Fruit fly (Drosophila melanogaster) whole organism, wandering third instar larva: ENCODE measurements around the gene Cmpk.
A peak's percentile ranks its signal among the peaks of the same experiment; 100 is the strongest.

Source experiments
- Abd-B ChIP-seq: fragments of >200 bp; optimal IDR thresholded peaks from 2 replicates; lab custom pipeline; 2017; ENCODE audit warnings: missing biosample characterization, missing genetic modification characterization
- CG32264 ChIP-seq: fragments of 200-800 bp; sonication (Bioruptor generic); optimal IDR thresholded peaks from 2 replicates; lab custom pipeline; 2016; ENCODE audit warnings: missing biosample characterization, missing genetic modification characterization
- CG9705 ChIP-seq: fragments of 200-800 bp; sonication (Bioruptor generic); optimal IDR thresholded peaks from 2 replicates; lab custom pipeline; 2018; ENCODE audit warnings: missing biosample characterization, mild to moderate bottlenecking, missing genetic modification characterization
- CrebA ChIP-seq: fragments of 200-800 bp; sonication (Bioruptor generic); optimal IDR thresholded peaks from 2 replicates; lab custom pipeline; 2016; ENCODE audit warnings: missing biosample characterization, mild to moderate bottlenecking, missing genetic modification characterization, borderline replicate concordance
- Dfd ChIP-seq: fragments of >200 bp; optimal IDR thresholded peaks from 2 replicates; lab custom pipeline; 2017; ENCODE audit warnings: missing biosample characterization, missing genetic modification characterization
- Dif ChIP-seq: fragments of 200-275, 200-300 bp; sonication (Bioruptor generic); optimal IDR thresholded peaks from 2 replicates; lab custom pipeline; 2018; ENCODE audit warnings: missing biosample characterization, missing genetic modification characterization; ENCODE audit not compliant: partially characterized antibody
- GATAd ChIP-seq: sonication (Bioruptor generic); optimal IDR thresholded peaks from 2 replicates; lab custom pipeline; 2016; ENCODE audit warnings: missing biosample characterization, missing genetic modification characterization
- HLH106 ChIP-seq: fragments of 200-800 bp; optimal IDR thresholded peaks from 3 replicates; lab custom pipeline; 2019; ENCODE audit warnings: missing biosample characterization, mild to moderate bottlenecking, missing genetic modification characterization, moderate library complexity
- Hnf4 ChIP-seq: fragments of 200-800 bp; sonication (Bioruptor generic); optimal IDR thresholded peaks from 2 replicates; lab custom pipeline; 2016; ENCODE audit warnings: missing biosample characterization, mild to moderate bottlenecking, missing genetic modification characterization
- Hr78 ChIP-seq: fragments of >200 bp; optimal IDR thresholded peaks from 2 replicates; lab custom pipeline; 2017; ENCODE audit warnings: missing biosample characterization, missing genetic modification characterization
- Hr83 ChIP-seq: fragments of 200-300 bp; sonication (Bioruptor generic); optimal IDR thresholded peaks from 2 replicates; lab custom pipeline; 2016; ENCODE audit warnings: missing biosample characterization, mild to moderate bottlenecking, missing genetic modification characterization, moderate library complexity; ENCODE audit not compliant: poor library complexity, severe bottlenecking
- Jra ChIP-seq: sonication (Bioruptor generic); optimal IDR thresholded peaks from 2 replicates; lab custom pipeline; 2016; ENCODE audit warnings: missing biosample characterization, missing genetic modification characterization
- Mio ChIP-seq: sonication (Bioruptor generic); optimal IDR thresholded peaks from 2 replicates; lab custom pipeline; 2016; ENCODE audit warnings: missing biosample characterization, missing genetic modification characterization
- Myc ChIP-seq: fragments of >200 bp; optimal IDR thresholded peaks from 2 replicates; lab custom pipeline; 2017
- N ChIP-seq: fragments of >200 bp; optimal IDR thresholded peaks from 2 replicates; lab custom pipeline; 2018; ENCODE audit warnings: missing biosample characterization, missing external identifiers, missing genetic modification characterization
- OdsH ChIP-seq: fragments of 200-800 bp; sonication (Bioruptor generic); optimal IDR thresholded peaks from 2 replicates; lab custom pipeline; 2016; ENCODE audit warnings: missing biosample characterization, mild to moderate bottlenecking, missing genetic modification characterization
- Rel ChIP-seq, 2 experiments: fragments of 200-800 bp; sonication (Bioruptor generic) in 1 of 2; optimal IDR thresholded peaks; 2 replicates in 1 of 2; 3 replicates in 1 of 2; lab custom pipeline; 2016 to 2019; ENCODE audit warnings: mild to moderate bottlenecking in 2 of 2, missing biosample characterization in 2 of 2, missing genetic modification characterization in 2 of 2, moderate library complexity in 1 of 2
- Sp1 ChIP-seq: fragments of 200-800 bp; sonication (Bioruptor generic); optimal IDR thresholded peaks from 3 replicates; lab custom pipeline; 2019; ENCODE audit warnings: missing biosample characterization, mild to moderate bottlenecking, missing genetic modification characterization, moderate library complexity
- Vsx2 ChIP-seq: fragments of 200-300, 225-300 bp; sonication (Bioruptor generic); optimal IDR thresholded peaks from 2 replicates; lab custom pipeline; 2018; ENCODE audit warnings: missing biosample characterization, missing genetic modification characterization; ENCODE audit not compliant: partially characterized antibody
- br ChIP-seq: fragments of 200-800 bp; sonication (Bioruptor generic); optimal IDR thresholded peaks from 2 replicates; lab custom pipeline; 2016; ENCODE audit warnings: missing biosample characterization, missing genetic modification characterization
- brk ChIP-seq: fragments of 200-800 bp; sonication (Bioruptor generic); optimal IDR thresholded peaks from 2 replicates; lab custom pipeline; 2016; ENCODE audit warnings: missing biosample characterization, mild to moderate bottlenecking, missing genetic modification characterization
- dl ChIP-seq, 2 experiments: fragments of 175-275, 200-275 bp in 1 of 2; fragments of 200-275 bp in 1 of 2; sonication (Bioruptor generic); optimal IDR thresholded peaks; lab custom pipeline; 2018; ENCODE audit warnings: mild to moderate bottlenecking in 2 of 2, missing biosample characterization in 2 of 2, missing genetic modification characterization in 2 of 2, moderate library complexity in 2 of 2; ENCODE audit not compliant: partially characterized antibody in 2 of 2, insufficient read depth in 1 of 2
- dmrt93B ChIP-seq: fragments of 200-800 bp; sonication (Bioruptor generic); optimal IDR thresholded peaks from 2 replicates; lab custom pipeline; 2018; ENCODE audit warnings: missing biosample characterization, mild to moderate bottlenecking, missing genetic modification characterization
- dsf ChIP-seq: sonication (Bioruptor generic); optimal IDR thresholded peaks from 2 replicates; lab custom pipeline; 2016; ENCODE audit warnings: missing biosample characterization, missing genetic modification characterization, borderline replicate concordance
- ey ChIP-seq: fragments of 200-800 bp; sonication (Bioruptor generic); optimal IDR thresholded peaks from 2 replicates; lab custom pipeline; 2016; ENCODE audit warnings: missing biosample characterization, missing genetic modification characterization
- foxo ChIP-seq, 2 experiments: fragments of 200-800 bp; sonication (Bioruptor generic); optimal IDR thresholded peaks; 2 replicates in 1 of 2; 3 replicates in 1 of 2; lab custom pipeline; 2016 to 2017; ENCODE audit warnings: missing biosample characterization in 2 of 2, missing genetic modification characterization in 2 of 2
- fru ChIP-seq: fragments of 200-800 bp; sonication (Bioruptor generic); optimal IDR thresholded peaks from 3 replicates; lab custom pipeline; 2016; ENCODE audit warnings: missing biosample characterization, mild to moderate bottlenecking, missing genetic modification characterization
- h ChIP-seq: fragments of 200-800 bp; sonication (Bioruptor generic); optimal IDR thresholded peaks from 3 replicates; lab custom pipeline; 2016; ENCODE audit warnings: missing biosample characterization, mild to moderate bottlenecking, missing genetic modification characterization
- jim ChIP-seq: fragments of 175-275, 200-325 bp; sonication (Bioruptor generic); optimal IDR thresholded peaks from 2 replicates; lab custom pipeline; 2016; ENCODE audit warnings: missing biosample characterization, mild to moderate bottlenecking, missing genetic modification characterization
- lola ChIP-seq: fragments of >200 bp; optimal IDR thresholded peaks from 2 replicates; lab custom pipeline; 2017; ENCODE audit warnings: missing biosample characterization, missing genetic modification characterization
- pan ChIP-seq: fragments of >200 bp; optimal IDR thresholded peaks from 2 replicates; lab custom pipeline; 2017
- psq ChIP-seq: fragments of 200-800 bp; sonication (Bioruptor generic); optimal IDR thresholded peaks from 3 replicates; lab custom pipeline; 2017; ENCODE audit warnings: missing biosample characterization, mild to moderate bottlenecking, missing genetic modification characterization, moderate library complexity
- rgr ChIP-seq: fragments of 200-800 bp; sonication (Bioruptor generic); optimal IDR thresholded peaks from 3 replicates; lab custom pipeline; 2016; ENCODE audit warnings: missing biosample characterization, mild to moderate bottlenecking, missing genetic modification characterization
- sage ChIP-seq: fragments of 200-800 bp; sonication (Bioruptor generic); optimal IDR thresholded peaks from 2 replicates; lab custom pipeline; 2016; ENCODE audit warnings: missing biosample characterization, mild to moderate bottlenecking, missing genetic modification characterization
- sv ChIP-seq: fragments of 200-800 bp; sonication (Bioruptor generic); optimal IDR thresholded peaks from 3 replicates; lab custom pipeline; 2016; ENCODE audit warnings: missing biosample characterization, missing genetic modification characterization
- tai ChIP-seq: sonication (Bioruptor generic); optimal IDR thresholded peaks from 2 replicates; lab custom pipeline; 2016; ENCODE audit warnings: missing biosample characterization, missing genetic modification characterization
- usp ChIP-seq: fragments of >200 bp; optimal IDR thresholded peaks from 2 replicates; lab custom pipeline; 2017; ENCODE audit warnings: missing biosample characterization, missing genetic modification characterization
- woc ChIP-seq: sonication (Bioruptor generic); optimal IDR thresholded peaks from 2 replicates; lab custom pipeline; 2016; ENCODE audit warnings: missing biosample characterization, mild to moderate bottlenecking, missing genetic modification characterization

Gene Cmpk

dm6 chr3R:26009766-26010414 is 45.3 kb downstream of the Cmpk start:
- TF ChIP-seq Mio, result no peak
- TF ChIP-seq dsf, result no peak
- no peak for TF ChIP-seq usp (GFP tag; lab: Kevin White, UChicago)
- no peak for TF ChIP-seq br (GFP tag; lab: Kevin White, UChicago)

dm6 chr3R:26008892-26009539 is 46.2 kb downstream of the Cmpk start:
- TF ChIP-seq Hr83 (GFP tag; lab: Kevin White, UChicago), result peak; percentile 30
- peak; percentile 39 for TF ChIP-seq CrebA (GFP tag; lab: Kevin White, UChicago)
- TF ChIP-seq lola (GFP tag; lab: Kevin White, UChicago), result no peak
- no peak for TF ChIP-seq GATAd (GFP tag; lab: Kevin White, UChicago)
- TF ChIP-seq Rel (GFP tag; optimal IDR thresholded peaks at IDR 0.05; lab: Kevin White, UChicago), result peak; percentile 96
- peak; percentile 68 for TF ChIP-seq Rel (tag; optimal IDR thresholded peaks at IDR 0.05; lab: Kevin White, UChicago)
- peak; percentile 90 for TF ChIP-seq CG9705
- peak; percentile 98 for TF ChIP-seq ey (GFP tag; lab: Kevin White, UChicago)
- TF ChIP-seq fru (GFP tag; lab: Kevin White, UChicago), result peak; percentile 98
- peak; percentile 88 to 97 for TF ChIP-seq foxo (GFP tag; optimal IDR thresholded peaks at IDR 0.05; lab: Kevin White, UChicago)
- peak; percentile 86 for TF ChIP-seq Jra (GFP tag; lab: Kevin White, UChicago)
- no peak for TF ChIP-seq Hr78 (GFP tag; lab: Kevin White, UChicago)
- peak; percentile 95 for TF ChIP-seq dmrt93B (GFP tag; lab: Kevin White, UChicago)
- peak; percentile 80 for TF ChIP-seq sv (GFP tag; lab: Kevin White, UChicago)
- peak; percentile 98 for TF ChIP-seq woc (GFP tag; lab: Kevin White, UChicago)
- peak; percentile 93 for TF ChIP-seq brk
- peak; percentile 36 for TF ChIP-seq Mio
- TF ChIP-seq Hnf4 (GFP tag; lab: Kevin White, UChicago), result peak; percentile 95
- no peak for TF ChIP-seq usp (GFP tag; lab: Kevin White, UChicago)
- no peak for TF ChIP-seq Dfd (GFP tag; lab: Kevin White, UChicago)
- TF ChIP-seq dsf, result peak; percentile 72
- TF ChIP-seq pan (lab: Kevin White, UChicago), result no peak
- TF ChIP-seq Sp1 (GFP tag; lab: Kevin White, UChicago), result peak; percentile 97
- TF ChIP-seq HLH106, result peak; percentile 97
- TF ChIP-seq tai (GFP tag; lab: Kevin White, UChicago), result peak; percentile 88
- peak; percentile 96 for TF ChIP-seq CG32264 (GFP tag; lab: Kevin White, UChicago)
- TF ChIP-seq h, result peak; percentile 98
- peak; percentile 97 for TF ChIP-seq br (GFP tag; lab: Kevin White, UChicago)
- TF ChIP-seq Myc, result no peak
- no peak for TF ChIP-seq Vsx2
- TF ChIP-seq rgr (GFP tag; lab: Kevin White, UChicago), result peak; percentile 97
- peak; percentile 94 for TF ChIP-seq psq (GFP tag; lab: Kevin White, UChicago)
- no peak for TF ChIP-seq N (GFP tag; lab: Kevin White, UChicago)
- TF ChIP-seq dl (GFP tag; optimal IDR thresholded peaks at IDR 0.05; lab: Kevin White, UChicago; ENCODE audit: insufficient read depth in 1 of 2, partially characterized antibody in 2 of 2), result no peak
- peak; percentile 68 for TF ChIP-seq Dif (GFP tag; lab: Kevin White, UChicago)
- TF ChIP-seq Abd-B (GFP tag; lab: Kevin White, UChicago), result no peak
- TF ChIP-seq OdsH (GFP tag; lab: Kevin White, UChicago), result peak; percentile 98
- TF ChIP-seq sage (GFP tag; lab: Kevin White, UChicago), result peak; percentile 93
- TF ChIP-seq jim (GFP tag; lab: Kevin White, UChicago), result no peak
- TF ChIP-seq, all 38 proteins: peak for 26
